Worm (Caenorhabditis elegans) whole organism, L1 larva: Measurements from ENCODE around the gene ZK856.11.
A peak's percentile ranks its signal among the peaks of the same experiment; 100 is the strongest.

ENCODE experiments used
- C04F5.9 ChIP-seq: sonication (generic microtip); optimal IDR thresholded peaks from 2 replicates; lab custom pipeline; 2016; ENCODE audit warnings: missing genetic modification characterization, missing compliant biosample characterization
- C16A3.4 ChIP-seq: fragments of 150-350 bp; optimal IDR thresholded peaks from 2 replicates; lab custom pipeline; 2014; ENCODE audit warnings: missing biosample characterization, missing genetic modification characterization
- aha-1 ChIP-seq: fragments of 150-350 bp; optimal IDR thresholded peaks from 2 replicates; lab custom pipeline; 2014; ENCODE audit warnings: missing biosample characterization, missing genetic modification characterization
- alr-1 ChIP-seq: fragments of 200-800 bp; sonication (Bioruptor generic); optimal IDR thresholded peaks from 2 replicates; lab custom pipeline; 2018; ENCODE audit warnings: borderline replicate concordance, mild to moderate bottlenecking, missing genetic modification characterization, missing compliant biosample characterization
- aly-2 ChIP-seq: fragments of 150-350 bp; optimal IDR thresholded peaks from 2 replicates; lab custom pipeline; 2014; ENCODE audit warnings: missing biosample characterization, missing genetic modification characterization
- ama-1 ChIP-seq: fragments of 150-350 bp; optimal IDR thresholded peaks from 2 replicates; lab custom pipeline; 2014
- ceh-63 ChIP-seq: fragments of 200-800 bp; sonication (Bioruptor generic); optimal IDR thresholded peaks from 2 replicates; lab custom pipeline; 2018; ENCODE audit warnings: mild to moderate bottlenecking, missing genetic modification characterization, missing compliant biosample characterization
- ceh-8 ChIP-seq: fragments of 200-800 bp; sonication (Bioruptor generic); optimal IDR thresholded peaks from 2 replicates; lab custom pipeline; 2018; ENCODE audit warnings: mild to moderate bottlenecking, missing genetic modification characterization, moderate library complexity, missing compliant biosample characterization
- ceh-82 ChIP-seq, 3 experiments: fragments of 150-350 bp in 1 of 3; sonication (generic microtip) in 2 of 3; optimal IDR thresholded peaks; 2 replicates each; lab custom pipeline; 2014 to 2017; ENCODE audit warnings: missing biosample characterization in 3 of 3, missing genetic modification characterization in 3 of 3
- dpl-1 ChIP-seq, 3 experiments: fragments of 150-350 bp in 2 of 3; sonication (generic microtip) in 1 of 3; optimal IDR thresholded peaks; 2 replicates each; lab custom pipeline; 2014 to 2017; ENCODE audit warnings: missing biosample characterization in 3 of 3, missing genetic modification characterization in 3 of 3, missing genetic modification reagents in 3 of 3
- dsc-1 ChIP-seq: sonication (generic microtip); optimal IDR thresholded peaks from 2 replicates; lab custom pipeline; 2016; ENCODE audit warnings: mild to moderate bottlenecking, missing genetic modification characterization, missing compliant biosample characterization
- efl-1 ChIP-seq, 4 experiments: fragments of 150-350 bp; optimal IDR thresholded peaks in 3 of 4; peaks in 1 of 4; 1 replicate in 1 of 4; 2 replicates in 3 of 4; lab custom pipeline; 2014; ENCODE audit warnings: missing biosample characterization in 2 of 4, missing genetic modification characterization in 2 of 4, missing genetic modification reagents in 2 of 4
- efl-3 ChIP-seq: fragments of 200-800 bp; sonication (Bioruptor generic); optimal IDR thresholded peaks from 2 replicates; lab custom pipeline; 2018; ENCODE audit warnings: mild to moderate bottlenecking, missing genetic modification characterization, missing compliant biosample characterization
- egl-27 ChIP-seq, 2 experiments: fragments of 150-350 bp in 1 of 2; sonication (generic microtip); optimal IDR thresholded peaks; 3 replicates each; lab custom pipeline; 2017 to 2018; ENCODE audit warnings: missing biosample characterization in 2 of 2, missing genetic modification characterization in 2 of 2, missing genetic modification reagents in 2 of 2
- elt-2 ChIP-seq: sonication (generic microtip); optimal IDR thresholded peaks from 2 replicates; lab custom pipeline; 2016; ENCODE audit warnings: missing genetic modification characterization, mild to moderate bottlenecking, inconsistent platforms, missing compliant biosample characterization, missing genetic modification reagents
- fkh-8 ChIP-seq: sonication (generic microtip); optimal IDR thresholded peaks from 2 replicates; lab custom pipeline; 2016; ENCODE audit warnings: mild to moderate bottlenecking, missing genetic modification characterization, missing compliant biosample characterization
- grh-1 ChIP-seq: fragments of 200-800 bp; sonication (Bioruptor generic); IDR thresholded peaks from 2 replicates; pipeline ENCODE4 v1.3.6; 2022; ENCODE audit warnings: missing genetic modification reagents, missing genetic modification characterization, missing compliant biosample characterization
- jun-1 ChIP-seq: fragments of 150-350 bp; optimal IDR thresholded peaks from 2 replicates; lab custom pipeline; 2014; ENCODE audit warnings: missing biosample characterization, missing genetic modification reagents, missing genetic modification characterization
- lin-13 ChIP-seq: fragments of 150-350 bp; optimal IDR thresholded peaks from 2 replicates; lab custom pipeline; 2014; ENCODE audit warnings: missing biosample characterization, missing genetic modification reagents, missing genetic modification characterization
- lin-14 ChIP-seq: fragments of 200-800 bp; sonication (Bioruptor generic); optimal IDR thresholded peaks from 2 replicates; lab custom pipeline; 2018; ENCODE audit warnings: mild to moderate bottlenecking, missing genetic modification characterization, moderate library complexity, missing compliant biosample characterization
- lin-15B ChIP-seq: fragments of 150-350 bp; sonication (generic microtip); optimal IDR thresholded peaks from 3 replicates; lab custom pipeline; 2014; ENCODE audit warnings: missing biosample characterization, missing genetic modification characterization
- lin-35 ChIP-seq, 2 experiments: fragments of 150-350 bp; optimal IDR thresholded peaks; 2 replicates each; lab custom pipeline; 2014; ENCODE audit warnings: missing biosample characterization in 2 of 2, missing genetic modification characterization in 2 of 2, missing genetic modification reagents in 2 of 2
- lir-3 ChIP-seq: sonication (generic microtip); optimal IDR thresholded peaks from 2 replicates; lab custom pipeline; 2016; ENCODE audit warnings: mild to moderate bottlenecking, missing genetic modification characterization, moderate library complexity, missing compliant biosample characterization; ENCODE audit not compliant: poor library complexity
- lsy-2 ChIP-seq, 2 experiments: fragments of 150-350 bp; optimal IDR thresholded peaks; 2 replicates each; lab custom pipeline; 2014; ENCODE audit warnings: missing biosample characterization in 2 of 2, missing genetic modification characterization in 2 of 2
- mab-9 ChIP-seq: fragments of 200-800 bp; sonication (Bioruptor generic); IDR thresholded peaks from 2 replicates; pipeline ENCODE4 v1.3.6; 2022; ENCODE audit warnings: missing genetic modification reagents, missing genetic modification characterization, missing compliant biosample characterization
- nhr-20 ChIP-seq: sonication (generic microtip); optimal IDR thresholded peaks from 2 replicates; lab custom pipeline; 2016; ENCODE audit warnings: mild to moderate bottlenecking, missing genetic modification characterization, missing compliant biosample characterization
- nhr-237 ChIP-seq: fragments of 150-350 bp; optimal IDR thresholded peaks from 2 replicates; lab custom pipeline; 2014; ENCODE audit warnings: missing biosample characterization, missing genetic modification characterization
- nhr-47 ChIP-seq: sonication (generic microtip); optimal IDR thresholded peaks from 2 replicates; lab custom pipeline; 2016; ENCODE audit warnings: mild to moderate bottlenecking, missing genetic modification characterization, moderate library complexity, missing compliant biosample characterization
- nhr-71 ChIP-seq: sonication (generic microtip); optimal IDR thresholded peaks from 2 replicates; lab custom pipeline; 2016; ENCODE audit warnings: mild to moderate bottlenecking, missing genetic modification characterization, moderate library complexity, missing compliant biosample characterization
- nhr-76 ChIP-seq: sonication (generic microtip); optimal IDR thresholded peaks from 2 replicates; lab custom pipeline; 2017; ENCODE audit warnings: missing biosample characterization, missing genetic modification characterization
- snpc-4 ChIP-seq: fragments of 150-350 bp; optimal IDR thresholded peaks from 2 replicates; lab custom pipeline; 2014; ENCODE audit warnings: missing biosample characterization, missing genetic modification characterization
- snu-23 ChIP-seq: sonication (generic microtip); optimal IDR thresholded peaks from 2 replicates; lab custom pipeline; 2016; ENCODE audit warnings: missing genetic modification characterization, missing compliant biosample characterization
- sox-4 ChIP-seq: sonication (generic microtip); optimal IDR thresholded peaks from 2 replicates; lab custom pipeline; 2016; ENCODE audit warnings: missing genetic modification characterization, missing compliant biosample characterization
- unc-86 ChIP-seq: sonication (generic microtip); optimal IDR thresholded peaks from 2 replicates; lab custom pipeline; 2016; ENCODE audit warnings: missing genetic modification characterization, missing compliant biosample characterization
- zag-1 ChIP-seq: fragments of 150-350 bp; optimal IDR thresholded peaks from 2 replicates; lab custom pipeline; 2014; ENCODE audit warnings: missing biosample characterization, missing genetic modification characterization
- zip-4 ChIP-seq: fragments of 200-800 bp; sonication (Bioruptor generic); optimal IDR thresholded peaks from 2 replicates; lab custom pipeline; 2018; ENCODE audit warnings: mild to moderate bottlenecking, missing genetic modification characterization, moderate library complexity, missing compliant biosample characterization

The ZK856.11 gene

ce11 chrV:10174632-10175075 is 30.1 kb downstream of the ZK856.11 start (continued):
- TF ChIP-seq snpc-4 (tag; lab: Kevin White, UChicago) (peak; percentile 45), ceh-8 (GFP tag; lab: Kevin White, UChicago) (peak; percentile 77), unc-86 (tag; lab: Kevin White, UChicago) (peak; percentile 94), nhr-76 (tag; lab: Kevin White, UChicago) (no peak), ama-1 (no peak), nhr-237 (peak; percentile 24), elt-2 (tag; lab: Kevin White, UChicago) (no peak), efl-1 (optimal IDR thresholded peaks at IDR 0.05; lab: Kevin White, UChicago) (peak; percentile 44 to 53), efl-1 (GFP tag; optimal IDR thresholded peaks at IDR 0.05 in 1 of 2; lab: Kevin White, UChicago) (peak in 1 of 2 experiments; percentile 19), nhr-20 (tag; lab: Kevin White, UChicago) (peak; percentile 20), grh-1 (GFP tag; lab: Robert Waterston, UW) (no peak)

ce11 chrV:10173653-10174052 is 31.1 kb downstream of the ZK856.11 start, which contains the start of gene egl-3:
Gene egl-3 (minus strand): TSS chrV:10173753.
- TF ChIP-seq mab-9 (GFP tag; lab: Robert Waterston, UW) = no peak
- no peak for TF ChIP-seq lin-15B (tag; lab: Kevin White, UChicago)
- no peak for TF ChIP-seq alr-1 (tag; lab: Kevin White, UChicago)
- TF ChIP-seq lin-13 (GFP tag; lab: Kevin White, UChicago) = no peak
- no peak for TF ChIP-seq nhr-20 (tag; lab: Kevin White, UChicago)
- no peak for TF ChIP-seq lir-3 (tag; lab: Kevin White, UChicago)
- no peak for TF ChIP-seq aha-1 (tag; lab: Kevin White, UChicago)
- no peak for TF ChIP-seq fkh-8 (tag; lab: Kevin White, UChicago)
- TF ChIP-seq jun-1 (tag; lab: Kevin White, UChicago) = no peak

ce11 chrV:10168870-10169269 is 35.9 kb downstream of the ZK856.11 start:
- TF ChIP-seq nhr-71 (tag; lab: Kevin White, UChicago) (peak; percentile 13), aly-2 (tag; lab: Kevin White, UChicago) (peak; percentile 34), lsy-2 (tag; optimal IDR thresholded peaks at IDR 0.05; lab: Kevin White, UChicago) (peak in 1 of 2 experiments; percentile 16), nhr-47 (peak; percentile 41), zip-4 (no peak)
- TF ChIP-seq, all 84 proteins: peak for 4

ce11 chrV:10166368-10166767 is 38.4 kb downstream of the ZK856.11 start, which contains the start of gene C51E3.6:
Gene C51E3.6 (minus strand): TSS chrV:10166468.
- TF ChIP-seq fkh-8 (tag; lab: Kevin White, UChicago) = no peak
- TF ChIP-seq C04F5.9 = no peak
- no peak for TF ChIP-seq dpl-1 (GFP tag; optimal IDR thresholded peaks at IDR 0.05; lab: Kevin White, UChicago)
- no peak for TF ChIP-seq dsc-1 (tag; lab: Kevin White, UChicago)
- TF ChIP-seq egl-27 (tag; optimal IDR thresholded peaks at IDR 0.05; lab: Kevin White, UChicago) = no peak
- no peak for TF ChIP-seq nhr-71 (tag; lab: Kevin White, UChicago)
- TF ChIP-seq lin-14 (GFP tag; lab: Kevin White, UChicago) = no peak
- no peak for TF ChIP-seq sox-4 (tag; lab: Kevin White, UChicago)
- TF ChIP-seq lin-35 (GFP tag; optimal IDR thresholded peaks at IDR 0.05; lab: Kevin White, UChicago) = no peak
- TF ChIP-seq aly-2 (tag; lab: Kevin White, UChicago) = no peak
- no peak for TF ChIP-seq ceh-63 (GFP tag; lab: Kevin White, UChicago)
- no peak for TF ChIP-seq ceh-82 (tag; optimal IDR thresholded peaks at IDR 0.05; lab: Kevin White, UChicago)
- no peak for TF ChIP-seq C16A3.4
- no peak for TF ChIP-seq efl-3
- TF ChIP-seq nhr-76 (tag; lab: Kevin White, UChicago) = no peak
- TF ChIP-seq zag-1 (tag; lab: Kevin White, UChicago) = no peak
- no peak for TF ChIP-seq snu-23 (GFP tag; lab: Kevin White, UChicago)
